Fruit fly (Drosophila melanogaster): ENCODE results near the gene ScpX.

Gene ScpX

DNA sequence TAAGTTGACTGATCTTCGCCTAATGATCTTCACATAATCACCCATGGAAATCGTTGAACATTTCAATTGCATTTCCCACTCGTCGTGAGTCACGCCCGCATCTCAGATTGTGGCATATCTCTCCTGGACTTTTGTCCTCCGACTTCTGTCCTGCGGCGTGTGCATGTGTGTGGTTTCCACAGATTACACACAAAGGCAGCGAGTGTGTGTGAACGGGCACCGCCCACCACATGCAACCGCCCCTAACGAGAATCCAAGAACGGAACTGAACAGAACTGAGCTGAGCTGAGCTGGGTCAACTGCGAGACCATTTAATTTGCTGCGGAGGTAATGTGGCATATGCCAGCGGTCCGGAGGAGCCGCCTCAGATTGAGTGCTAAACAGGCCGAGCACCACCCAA is 29.3 kb upstream of the ScpX start:
- TF ChIP-seq ovo (GFP tag; optimal IDR thresholded peaks at IDR 0.05) (no peak), CG14711 (tag; optimal IDR thresholded peaks at IDR 0.05) (no peak), tj (GFP tag; optimal IDR thresholded peaks at IDR 0.05) (no peak), CG12768 (GFP tag; optimal IDR thresholded peaks at IDR 0.05) (no peak), CG5204 (GFP tag; optimal IDR thresholded peaks at IDR 0.05) (no peak), kay (GFP tag; ENCODE audit: borderline replicate concordance) (no peak), toe (GFP tag; optimal IDR thresholded peaks at IDR 0.05) (no peak), Crg-1 (GFP tag; optimal IDR thresholded peaks at IDR 0.05) (no peak), pad (GFP tag; optimal IDR thresholded peaks at IDR 0.05) (no peak), Clk (GFP tag; optimal IDR thresholded peaks at IDR 0.05) (no peak), Mnt (GFP tag; optimal IDR thresholded peaks at IDR 0.05) (no peak), Hr96 (GFP tag; optimal IDR thresholded peaks at IDR 0.05) (no peak), bab1 (GFP tag; optimal IDR thresholded peaks at IDR 0.05) (no peak), cic (GFP tag; optimal IDR thresholded peaks at IDR 0.05) (no peak)

- TF ChIP-seq CG14711 (tag; optimal IDR thresholded peaks at IDR 0.05) (no peak), CG7045 (GFP tag; optimal IDR thresholded peaks at IDR 0.05) (no peak), tj (GFP tag; optimal IDR thresholded peaks at IDR 0.05) (no peak), Clk (GFP tag; optimal IDR thresholded peaks at IDR 0.05) (no peak), ovo (GFP tag; optimal IDR thresholded peaks at IDR 0.05) (no peak), kay (GFP tag; ENCODE audit: borderline replicate concordance) (no peak), CG5204 (GFP tag; optimal IDR thresholded peaks at IDR 0.05) (no peak), Mnt (GFP tag; optimal IDR thresholded peaks at IDR 0.05) (no peak), CG33017 (tag; optimal IDR thresholded peaks at IDR 0.05) (no peak), Crg-1 (GFP tag; optimal IDR thresholded peaks at IDR 0.05) (no peak), CG11617 (GFP tag; optimal IDR thresholded peaks at IDR 0.05) (no peak), cic (GFP tag; optimal IDR thresholded peaks at IDR 0.05) (no peak), CG1620 (GFP tag; optimal IDR thresholded peaks at IDR 0.05) (no peak), bab1 (GFP tag; optimal IDR thresholded peaks at IDR 0.05) (no peak), CG7101 (tag; optimal IDR thresholded peaks at IDR 0.05) (no peak), pad (GFP tag; optimal IDR thresholded peaks at IDR 0.05) (no peak), Hr96 (GFP tag; optimal IDR thresholded peaks at IDR 0.05) (no peak), cnc (optimal IDR thresholded peaks at IDR 0.05) (no peak), CG12768 (GFP tag; optimal IDR thresholded peaks at IDR 0.05) (no peak)
Measured at dm6 chr2L:18805247-18805636, 25.8 kb upstream of the ScpX start, which contains the start of gene CG43814. CG43814 (minus strand) TSS chr2L:18805347.

DNA sequence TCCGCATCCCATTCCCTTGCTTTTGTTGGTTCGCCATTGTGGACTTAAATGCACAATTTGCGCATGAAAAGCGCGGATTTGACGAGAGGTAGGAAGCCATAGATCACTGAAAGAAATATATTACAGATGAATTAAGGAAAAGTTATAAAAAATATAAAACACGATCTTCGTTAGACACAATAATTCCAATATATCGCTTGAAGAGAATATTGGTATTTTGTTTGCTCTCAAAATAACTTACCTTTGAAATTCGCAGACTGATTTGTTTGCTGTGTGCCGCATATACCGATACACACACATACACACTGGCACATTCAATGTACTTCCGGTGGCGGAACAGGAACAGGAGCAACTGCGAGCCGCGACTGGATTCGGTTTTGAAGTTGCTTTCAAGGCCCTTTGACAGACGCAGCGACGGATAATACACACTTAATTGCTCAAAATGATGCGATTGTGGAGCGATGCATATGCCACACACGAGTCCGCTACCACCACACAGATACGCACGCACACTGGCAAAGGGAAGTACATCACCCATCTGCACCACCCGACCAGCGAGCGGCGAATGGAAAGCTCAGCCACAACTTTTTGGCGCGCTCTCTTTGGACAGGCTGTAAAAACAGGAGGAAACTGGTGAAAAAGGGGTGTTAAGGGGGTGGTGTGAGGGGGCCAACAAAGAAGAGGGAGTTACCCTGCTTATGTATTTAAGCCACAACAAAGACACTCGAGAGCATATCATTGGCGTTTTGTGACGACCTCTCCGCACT is 25.2 kb upstream of the ScpX start:
- TF ChIP-seq cic (GFP tag; optimal IDR thresholded peaks at IDR 0.05) (no peak), Crg-1 (GFP tag; optimal IDR thresholded peaks at IDR 0.05) (no peak), cnc (optimal IDR thresholded peaks at IDR 0.05) (no peak), CG7101 (tag; optimal IDR thresholded peaks at IDR 0.05) (no peak), Hr96 (GFP tag; optimal IDR thresholded peaks at IDR 0.05) (no peak), CG5204 (GFP tag; optimal IDR thresholded peaks at IDR 0.05) (no peak), CG12768 (GFP tag; optimal IDR thresholded peaks at IDR 0.05) (no peak)

dm6 chr2L:18808754-18809329 is 22.2 kb upstream of the ScpX start:
- no peak for TF ChIP-seq Crg-1 (GFP tag; optimal IDR thresholded peaks at IDR 0.05)
- no peak for TF ChIP-seq CG11617 (GFP tag; optimal IDR thresholded peaks at IDR 0.05)
- no peak for TF ChIP-seq Mnt (GFP tag; optimal IDR thresholded peaks at IDR 0.05)
- TF ChIP-seq CG33017 (tag; optimal IDR thresholded peaks at IDR 0.05), result no peak

DNA sequence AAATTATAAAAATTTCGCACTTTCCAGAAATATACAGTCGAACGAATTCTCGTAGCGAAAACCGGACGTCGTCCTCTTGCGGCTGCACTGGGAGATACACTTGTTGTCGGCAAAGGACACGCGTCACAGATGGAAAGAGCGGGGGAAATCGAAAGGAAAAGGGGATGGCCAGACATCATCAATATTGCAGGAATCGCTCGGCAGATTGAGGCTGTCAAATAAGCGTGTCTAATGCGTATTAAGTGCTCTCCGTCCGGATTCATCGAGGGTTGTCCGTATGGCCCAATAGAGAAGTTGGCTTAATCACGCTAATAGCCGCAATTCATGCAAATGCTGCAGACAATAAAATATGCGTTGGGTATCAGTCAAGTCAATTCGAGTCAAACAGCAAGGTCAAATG is 21.5 kb upstream of the ScpX start:
- TF ChIP-seq CG7101 (tag; optimal IDR thresholded peaks at IDR 0.05) (no peak), toe (GFP tag; optimal IDR thresholded peaks at IDR 0.05) (no peak), kay (GFP tag; ENCODE audit: borderline replicate concordance) (no peak), CG14711 (tag; optimal IDR thresholded peaks at IDR 0.05) (no peak), CG7045 (GFP tag; optimal IDR thresholded peaks at IDR 0.05) (no peak), CG33017 (tag; optimal IDR thresholded peaks at IDR 0.05) (no peak), Clk (GFP tag; optimal IDR thresholded peaks at IDR 0.05) (no peak), tj (GFP tag; optimal IDR thresholded peaks at IDR 0.05) (no peak), Crg-1 (GFP tag; optimal IDR thresholded peaks at IDR 0.05) (no peak), CG1620 (GFP tag; optimal IDR thresholded peaks at IDR 0.05) (no peak), cnc (optimal IDR thresholded peaks at IDR 0.05) (no peak), pad (GFP tag; optimal IDR thresholded peaks at IDR 0.05) (no peak), bab1 (GFP tag; optimal IDR thresholded peaks at IDR 0.05) (no peak), CG11617 (GFP tag; optimal IDR thresholded peaks at IDR 0.05) (no peak)

dm6 chr2L:18810960-18811642 is 19.9 kb upstream of the ScpX start, which contains the start of the genes CG10570 and CG42502:
CG10570 (minus strand) TSS chr2L:18811252.
CG42502 (minus strand) TSS chr2L:18811252.
- TF ChIP-seq ovo (GFP tag; optimal IDR thresholded peaks at IDR 0.05) (no peak), cic (GFP tag; optimal IDR thresholded peaks at IDR 0.05) (no peak), bab1 (GFP tag; optimal IDR thresholded peaks at IDR 0.05) (no peak), kay (GFP tag; ENCODE audit: borderline replicate concordance) (no peak), Mnt (GFP tag; optimal IDR thresholded peaks at IDR 0.05) (no peak), CG12768 (GFP tag; optimal IDR thresholded peaks at IDR 0.05) (no peak), CG5204 (GFP tag; optimal IDR thresholded peaks at IDR 0.05) (no peak), CG11617 (GFP tag; optimal IDR thresholded peaks at IDR 0.05) (no peak), CG33017 (tag; optimal IDR thresholded peaks at IDR 0.05) (no peak), CG7045 (GFP tag; optimal IDR thresholded peaks at IDR 0.05) (no peak), tj (GFP tag; optimal IDR thresholded peaks at IDR 0.05) (no peak), Hr96 (GFP tag; optimal IDR thresholded peaks at IDR 0.05) (no peak), toe (GFP tag; optimal IDR thresholded peaks at IDR 0.05) (no peak), Clk (GFP tag; optimal IDR thresholded peaks at IDR 0.05) (no peak), CG7101 (tag; optimal IDR thresholded peaks at IDR 0.05) (no peak), cnc (optimal IDR thresholded peaks at IDR 0.05) (no peak)
